Fruit fly (Drosophila melanogaster) whole organism, embryonic: ENCODE data around the gene Cyp303a1.
A peak's percentile ranks its signal among the peaks of the same experiment; 100 is the strongest.

ENCODE experiments used
- CG13296 ChIP-seq: fragments of 200-800 bp; sonication (Bioruptor generic); optimal IDR thresholded peaks from 3 replicates; lab custom pipeline; 2018; ENCODE audit warnings: missing biosample characterization, mild to moderate bottlenecking, missing genetic modification characterization
- CG17829 ChIP-seq: fragments of 200-800 bp; optimal IDR thresholded peaks from 2 replicates; lab custom pipeline; 2019; ENCODE audit warnings: missing biosample characterization, mild to moderate bottlenecking, missing genetic modification characterization, moderate library complexity
- CG4282 ChIP-seq: fragments of 200-800 bp; sonication (Bioruptor generic); optimal IDR thresholded peaks from 2 replicates; lab custom pipeline; 2016; ENCODE audit warnings: missing biosample characterization, missing genetic modification characterization
- CG4820 ChIP-seq: fragments of 200-800 bp; sonication (Bioruptor generic); optimal IDR thresholded peaks from 3 replicates; lab custom pipeline; 2016; ENCODE audit warnings: missing biosample characterization, missing genetic modification characterization
- CTCF ChIP-seq: fragments of 200-800 bp; sonication (Bioruptor generic); optimal IDR thresholded peaks from 2 replicates; lab custom pipeline; 2017; ENCODE audit warnings: missing biosample characterization, mild to moderate bottlenecking, missing genetic modification characterization, moderate library complexity
- Chrac-16 ChIP-seq: fragments of 200-800 bp; sonication (Bioruptor generic); optimal IDR thresholded peaks from 3 replicates; lab custom pipeline; 2016; ENCODE audit warnings: missing biosample characterization, missing genetic modification characterization
- Poxn ChIP-seq: fragments of 200-800 bp; sonication (Bioruptor generic); IDR thresholded peaks from 2 replicates; pipeline ENCODE4 v1.3.6; 2022; ENCODE audit warnings: missing biosample characterization, missing genetic modification characterization
- crc ChIP-seq: fragments of 200-800 bp; sonication (Bioruptor generic); optimal IDR thresholded peaks from 2 replicates; lab custom pipeline; 2016; ENCODE audit warnings: missing biosample characterization, missing genetic modification characterization
- lilli ChIP-seq: fragments of 200-800 bp; sonication (Bioruptor generic); optimal IDR thresholded peaks from 3 replicates; lab custom pipeline; 2016; ENCODE audit warnings: missing biosample characterization, missing genetic modification characterization
- nau ChIP-seq: fragments of 200-800 bp; sonication (Bioruptor generic); optimal IDR thresholded peaks from 3 replicates; lab custom pipeline; 2017; ENCODE audit warnings: missing biosample characterization, mild to moderate bottlenecking, missing genetic modification characterization, missing genetic modification reagents
- wdn ChIP-seq: fragments of 200-800 bp; sonication (Bioruptor generic); IDR thresholded peaks from 2 replicates; pipeline ENCODE4 v1.3.6; 2022; ENCODE audit warnings: missing biosample characterization, missing genetic modification characterization
- zen2 ChIP-seq: fragments of 200-800 bp; sonication (Bioruptor generic); IDR thresholded peaks from 3 replicates; pipeline ENCODE4 v1.3.6; 2022; ENCODE audit warnings: missing biosample characterization, missing genetic modification characterization; ENCODE audit not compliant: partially characterized antibody

dm6 chr2L:16275809-16276178 is 18.2 kb upstream of the Cyp303a1 start:
- TF ChIP-seq Poxn (GFP tag; lab: Robert Waterston, UW) (no peak), crc (no peak), wdn (no peak), CG4820 (no peak), nau (GFP tag; lab: Kevin White, UChicago) (peak; percentile 20), CG4282 (no peak), zen2 (no peak), Chrac-16 (GFP tag; lab: Kevin White, UChicago) (no peak), CG13296 (peak; percentile 29), lilli (GFP tag; lab: Kevin White, UChicago) (peak; percentile 45), CG17829 (peak; percentile 4), CTCF (GFP tag; lab: Kevin White, UChicago) (peak; percentile 90)
